Fruit fly (Drosophila melanogaster) whole organism, prepupa: ENCODE data around the gene gny.

Source experiments
- Blimp-1 ChIP-seq: fragments of 200-800 bp; sonication (Bioruptor generic); optimal IDR thresholded peaks from 3 replicates; lab custom pipeline; 2017; ENCODE audit warnings: missing biosample characterization, missing genetic modification characterization, mild to moderate bottlenecking, moderate library complexity, missing genetic modification reagents
- CG10631 ChIP-seq: fragments of 200-800 bp; sonication (Bioruptor generic); optimal IDR thresholded peaks from 2 replicates; lab custom pipeline; 2016; ENCODE audit warnings: missing biosample characterization, missing genetic modification characterization
- CG10669 ChIP-seq: fragments of 200-800 bp; sonication (Bioruptor generic); optimal IDR thresholded peaks from 3 replicates; lab custom pipeline; 2018; ENCODE audit warnings: missing biosample characterization, mild to moderate bottlenecking, missing genetic modification characterization, moderate library complexity
- CG11294 ChIP-seq: fragments of 200-800 bp; sonication (Bioruptor generic); IDR thresholded peaks from 2 replicates; pipeline ENCODE4 v1.3.6; 2022; ENCODE audit warnings: missing biosample characterization, missing genetic modification characterization
- CG11762 ChIP-seq: fragments of 200-800 bp; sonication (Bioruptor generic); optimal IDR thresholded peaks from 3 replicates; lab custom pipeline; 2016; ENCODE audit warnings: missing biosample characterization, missing genetic modification characterization; ENCODE audit not compliant: insufficient read depth
- CG11902 ChIP-seq: fragments of 200-800 bp; sonication (Bioruptor generic); optimal IDR thresholded peaks from 3 replicates; lab custom pipeline; 2016; ENCODE audit warnings: missing biosample characterization, missing genetic modification characterization
- CG15336 ChIP-seq: fragments of 200-800 bp; sonication (Bioruptor generic); IDR thresholded peaks from 2 replicates; pipeline ENCODE4 v1.3.6; 2022; ENCODE audit warnings: missing biosample characterization, missing genetic modification characterization
- CG1621 ChIP-seq: fragments of 200-800 bp; sonication (Bioruptor generic); optimal IDR thresholded peaks from 3 replicates; lab custom pipeline; 2018; ENCODE audit warnings: missing biosample characterization, mild to moderate bottlenecking, missing genetic modification characterization
- CG16779 ChIP-seq: fragments of 200-800 bp; sonication (Bioruptor generic); optimal IDR thresholded peaks from 3 replicates; lab custom pipeline; 2017; ENCODE audit warnings: missing biosample characterization, mild to moderate bottlenecking, missing genetic modification characterization
- CG31627 ChIP-seq: fragments of 200-800 bp; sonication (Bioruptor generic); optimal IDR thresholded peaks from 3 replicates; lab custom pipeline; 2016; ENCODE audit warnings: missing biosample characterization, missing genetic modification characterization
- CG32006 ChIP-seq: fragments of 200-800 bp; sonication (Bioruptor generic); optimal IDR thresholded peaks from 3 replicates; lab custom pipeline; 2017; ENCODE audit warnings: missing biosample characterization, mild to moderate bottlenecking, missing genetic modification characterization
- CG3919 ChIP-seq: fragments of 200-800 bp; sonication (Bioruptor generic); optimal IDR thresholded peaks from 3 replicates; lab custom pipeline; 2016; ENCODE audit warnings: missing biosample characterization, missing genetic modification characterization
- CG4318 ChIP-seq: fragments of 200-800 bp; sonication (Bioruptor generic); optimal IDR thresholded peaks from 3 replicates; lab custom pipeline; 2017; ENCODE audit warnings: missing biosample characterization, mild to moderate bottlenecking, missing genetic modification characterization
- CG6163 ChIP-seq: fragments of 200-800 bp; sonication (Bioruptor generic); IDR thresholded peaks from 3 replicates; pipeline ENCODE4 v1.3.6; 2022; ENCODE audit warnings: missing biosample characterization, missing genetic modification characterization
- CG6276 ChIP-seq: fragments of 200-800 bp; sonication (Bioruptor generic); optimal IDR thresholded peaks from 2 replicates; lab custom pipeline; 2017; ENCODE audit warnings: missing biosample characterization, mild to moderate bottlenecking, missing genetic modification characterization
- CG6792 ChIP-seq: fragments of 200-800 bp; sonication (Bioruptor generic); optimal IDR thresholded peaks from 3 replicates; lab custom pipeline; 2016; ENCODE audit warnings: missing biosample characterization, missing genetic modification characterization
- CG6808 ChIP-seq: fragments of 200-800 bp; sonication (Bioruptor generic); optimal IDR thresholded peaks from 3 replicates; lab custom pipeline; 2017; ENCODE audit warnings: missing biosample characterization, missing genetic modification characterization, mild to moderate bottlenecking, moderate library complexity, missing genetic modification reagents
- CG6854 ChIP-seq: fragments of 200-800 bp; sonication (Bioruptor generic); optimal IDR thresholded peaks from 2 replicates; lab custom pipeline; 2017; ENCODE audit warnings: missing biosample characterization, mild to moderate bottlenecking, missing genetic modification characterization
- CG8119 ChIP-seq: fragments of 200-800 bp; sonication (Bioruptor generic); IDR thresholded peaks from 3 replicates; pipeline ENCODE4 v1.3.6; 2022; ENCODE audit warnings: missing biosample characterization, missing genetic modification characterization
- CG8319 ChIP-seq: fragments of 200-800 bp; sonication (Bioruptor generic); optimal IDR thresholded peaks from 3 replicates; lab custom pipeline; 2016; ENCODE audit warnings: missing biosample characterization, missing genetic modification characterization
- CG8632 ChIP-seq: fragments of 200-800 bp; sonication (Bioruptor generic); optimal IDR thresholded peaks from 3 replicates; lab custom pipeline; 2016; ENCODE audit warnings: missing biosample characterization, missing genetic modification characterization
- CG9139 ChIP-seq: fragments of 200-800 bp; sonication (Bioruptor generic); optimal IDR thresholded peaks from 3 replicates; lab custom pipeline; 2017; ENCODE audit warnings: missing biosample characterization, mild to moderate bottlenecking, missing genetic modification characterization
- Eip93F ChIP-seq: fragments of 200-800 bp; sonication (Bioruptor generic); optimal IDR thresholded peaks from 2 replicates; lab custom pipeline; 2016; ENCODE audit warnings: missing biosample characterization, mild to moderate bottlenecking, missing genetic modification characterization
- Ets21C ChIP-seq: fragments of 200-800 bp; sonication (Bioruptor generic); optimal IDR thresholded peaks from 3 replicates; lab custom pipeline; 2016; ENCODE audit warnings: missing biosample characterization, missing genetic modification characterization
- Ets96B ChIP-seq: fragments of 200-800 bp; optimal IDR thresholded peaks from 2 replicates; lab custom pipeline; 2019; ENCODE audit warnings: missing biosample characterization, mild to moderate bottlenecking, missing genetic modification characterization, moderate library complexity
- Gug ChIP-seq: fragments of 200-800 bp; sonication (Bioruptor generic); IDR thresholded peaks from 2 replicates; pipeline ENCODE4 v1.3.6; 2022; ENCODE audit warnings: missing biosample characterization, missing genetic modification characterization
- Hr4 ChIP-seq: fragments of 200-800 bp; sonication (Bioruptor generic); optimal IDR thresholded peaks from 3 replicates; lab custom pipeline; 2016; ENCODE audit warnings: missing biosample characterization, missing genetic modification characterization
- OdsH ChIP-seq: fragments of 200-800 bp; sonication (Bioruptor generic); optimal IDR thresholded peaks from 3 replicates; lab custom pipeline; 2016; ENCODE audit warnings: missing biosample characterization, missing genetic modification characterization
- Smox ChIP-seq: fragments of 200-800 bp; sonication (Bioruptor generic); optimal IDR thresholded peaks from 3 replicates; lab custom pipeline; 2016; ENCODE audit warnings: missing biosample characterization, missing genetic modification characterization
- Sox102F ChIP-seq: fragments of 200-800 bp; sonication (Bioruptor generic); optimal IDR thresholded peaks from 2 replicates; lab custom pipeline; 2016; ENCODE audit warnings: missing biosample characterization, mild to moderate bottlenecking, missing genetic modification characterization
- Sox14 ChIP-seq: fragments of 200-800 bp; sonication (Bioruptor generic); optimal IDR thresholded peaks from 3 replicates; lab custom pipeline; 2016; ENCODE audit warnings: missing biosample characterization, missing genetic modification characterization
- Sox15 ChIP-seq: fragments of 200-800 bp; sonication (Bioruptor generic); optimal IDR thresholded peaks from 3 replicates; lab custom pipeline; 2016; ENCODE audit warnings: missing biosample characterization, missing genetic modification characterization
- acj6 ChIP-seq: fragments of 200-800 bp; sonication (Bioruptor generic); optimal IDR thresholded peaks from 3 replicates; lab custom pipeline; 2016; ENCODE audit warnings: missing biosample characterization, missing genetic modification characterization
- cyc ChIP-seq: fragments of 200-800 bp; sonication (Bioruptor generic); optimal IDR thresholded peaks from 3 replicates; lab custom pipeline; 2016; ENCODE audit warnings: missing biosample characterization, missing genetic modification characterization
- dac ChIP-seq: fragments of 200-800 bp; sonication (Bioruptor generic); optimal IDR thresholded peaks from 2 replicates; lab custom pipeline; 2017; ENCODE audit warnings: missing biosample characterization, mild to moderate bottlenecking, missing genetic modification characterization
- dsx ChIP-seq: fragments of 200-800 bp; optimal IDR thresholded peaks from 3 replicates; lab custom pipeline; 2019; ENCODE audit warnings: missing biosample characterization, mild to moderate bottlenecking, missing genetic modification characterization, moderate library complexity; ENCODE audit not compliant: poor library complexity, severe bottlenecking
- eg ChIP-seq: fragments of 200-800 bp; sonication (Bioruptor generic); IDR thresholded peaks from 3 replicates; pipeline ENCODE4 v1.3.6; 2022; ENCODE audit warnings: missing biosample characterization, missing genetic modification characterization
- esn ChIP-seq: fragments of 200-800 bp; sonication (Bioruptor generic); optimal IDR thresholded peaks from 2 replicates; lab custom pipeline; 2016; ENCODE audit warnings: missing biosample characterization, mild to moderate bottlenecking, missing genetic modification characterization, moderate library complexity
- fd59A ChIP-seq: fragments of 200-800 bp; sonication (Bioruptor generic); optimal IDR thresholded peaks from 2 replicates; lab custom pipeline; 2017; ENCODE audit warnings: missing biosample characterization, mild to moderate bottlenecking, missing genetic modification characterization, missing genetic modification reagents
- lz ChIP-seq: fragments of 200-800 bp; sonication (Bioruptor generic); optimal IDR thresholded peaks from 3 replicates; lab custom pipeline; 2016; ENCODE audit warnings: missing biosample characterization, missing genetic modification characterization
- net ChIP-seq: fragments of 200-800 bp; sonication (Bioruptor generic); optimal IDR thresholded peaks from 3 replicates; lab custom pipeline; 2016; ENCODE audit warnings: missing biosample characterization, missing genetic modification characterization
- pdm3 ChIP-seq: fragments of 200-800 bp; sonication (Bioruptor generic); optimal IDR thresholded peaks from 3 replicates; lab custom pipeline; 2016; ENCODE audit warnings: missing biosample characterization, missing genetic modification characterization
- salr ChIP-seq, 2 experiments: fragments of 200-800 bp; sonication (Bioruptor generic); optimal IDR thresholded peaks; 3 replicates each; lab custom pipeline; 2016 to 2018; ENCODE audit warnings: missing biosample characterization in 2 of 2, missing genetic modification characterization in 2 of 2, mild to moderate bottlenecking in 1 of 2
- ss ChIP-seq, 2 experiments: fragments of 200-800 bp; sonication (Bioruptor generic); optimal IDR thresholded peaks; 2 replicates in 1 of 2; 3 replicates in 1 of 2; lab custom pipeline; 2017 to 2018; ENCODE audit warnings: mild to moderate bottlenecking in 2 of 2, missing biosample characterization in 2 of 2, missing genetic modification characterization in 2 of 2, moderate library complexity in 1 of 2
- topi ChIP-seq: fragments of 200-800 bp; sonication (Bioruptor generic); optimal IDR thresholded peaks from 3 replicates; lab custom pipeline; 2016; ENCODE audit warnings: missing biosample characterization, missing genetic modification characterization
- vri ChIP-seq: fragments of 200-800 bp; sonication (Bioruptor generic); optimal IDR thresholded peaks from 3 replicates; lab custom pipeline; 2016; ENCODE audit warnings: missing biosample characterization, mild to moderate bottlenecking, missing genetic modification characterization

gny gene

dm6 chr2L:10351130-10351529 lies 28.8 kb upstream of the gny start:
- no peak for TF ChIP-seq Sox14 (GFP tag; lab: Kevin White, UChicago)
- TF ChIP-seq CG8119 (GFP tag; lab: Robert Waterston, UW), result no peak
- TF ChIP-seq Smox (GFP tag; lab: Kevin White, UChicago), result no peak
- TF ChIP-seq OdsH (GFP tag; lab: Kevin White, UChicago), result no peak
- TF ChIP-seq topi, result no peak
- TF ChIP-seq CG10669 (GFP tag; lab: Kevin White, UChicago), result no peak
- no peak for TF ChIP-seq CG6163 (GFP tag; lab: Robert Waterston, UW)
- TF ChIP-seq Gug (GFP tag; lab: Robert Waterston, UW), result no peak
- TF ChIP-seq Hr4 (GFP tag; lab: Kevin White, UChicago), result no peak
- no peak for TF ChIP-seq CG6854 (GFP tag; lab: Kevin White, UChicago)
- TF ChIP-seq CG11762 (GFP tag; lab: Kevin White, UChicago), result no peak
- no peak for TF ChIP-seq Sox15
- TF ChIP-seq fd59A (GFP tag; lab: Kevin White, UChicago), result no peak
- no peak for TF ChIP-seq CG32006 (GFP tag; lab: Kevin White, UChicago)
- no peak for TF ChIP-seq CG15336 (GFP tag; lab: Robert Waterston, UW)
- no peak for TF ChIP-seq Blimp-1 (GFP tag; lab: Kevin White, UChicago)
- no peak for TF ChIP-seq CG11902 (GFP tag; lab: Kevin White, UChicago)
- no peak for TF ChIP-seq acj6

dm6 chr2L:10353871-10354270 lies 26.0 kb upstream of the gny start, which contains the start of gene CG34367:
Gene CG34367 (minus strand): TSS chr2L:10353905.
- TF ChIP-seq CG4318 (GFP tag; lab: Kevin White, UChicago) (no peak), CG11294 (GFP tag; lab: Robert Waterston, UW) (no peak), lz (GFP tag; lab: Kevin White, UChicago) (no peak), net (GFP tag; lab: Kevin White, UChicago) (no peak), Sox102F (no peak), CG8319 (no peak), Sox14 (GFP tag; lab: Kevin White, UChicago) (no peak), CG8632 (no peak), CG11762 (GFP tag; lab: Kevin White, UChicago) (no peak), CG16779 (tag; lab: Kevin White, UChicago) (no peak)

dm6 chr2L:10356508-10356907 lies 23.4 kb upstream of the gny start, which contains the start of the genes CtsL4 and ClpP:
Gene CtsL4 (minus strand): TSS chr2L:10356597.
Gene ClpP (plus strand): TSS chr2L:10356795.
- TF ChIP-seq Smox (GFP tag; lab: Kevin White, UChicago) (no peak), eg (GFP tag; lab: Robert Waterston, UW) (no peak), Sox15 (no peak), CG31627 (peak; percentile 50), CG3919 (no peak), Eip93F (no peak), CG6276 (no peak), net (GFP tag; lab: Kevin White, UChicago) (no peak), dac (GFP tag; lab: Kevin White, UChicago) (peak; percentile 10), lz (GFP tag; lab: Kevin White, UChicago) (peak; percentile 45), ss (GFP tag; optimal IDR thresholded peaks at IDR 0.05; lab: Kevin White, UChicago) (no peak), fd59A (GFP tag; lab: Kevin White, UChicago) (no peak), vri (GFP tag; lab: Kevin White, UChicago) (no peak), CG6808 (GFP tag; lab: Kevin White, UChicago) (no peak), Sox102F (no peak), CG8319 (no peak), CG15336 (GFP tag; lab: Robert Waterston, UW) (no peak), CG10631 (GFP tag; lab: Kevin White, UChicago) (no peak), Ets21C (GFP tag; lab: Kevin White, UChicago) (no peak), Sox14 (GFP tag; lab: Kevin White, UChicago) (peak; percentile 88), CG1621 (tag; lab: Kevin White, UChicago) (peak; percentile 61), CG6792 (GFP tag; lab: Kevin White, UChicago) (no peak), esn (GFP tag; lab: Kevin White, UChicago) (peak; percentile 55), salr (GFP tag; optimal IDR thresholded peaks at IDR 0.05; lab: Kevin White, UChicago) (no peak), OdsH (GFP tag; lab: Kevin White, UChicago) (peak; percentile 59), CG9139 (GFP tag; lab: Kevin White, UChicago) (no peak), Ets96B (tag; lab: Kevin White, UChicago) (peak; percentile 32), CG8119 (GFP tag; lab: Robert Waterston, UW) (no peak), CG8632 (peak; percentile 37), CG11762 (GFP tag; lab: Kevin White, UChicago) (no peak), cyc (GFP tag; lab: Kevin White, UChicago) (peak; percentile 29), Hr4 (GFP tag; lab: Kevin White, UChicago) (no peak), pdm3 (GFP tag; lab: Kevin White, UChicago) (no peak), dsx (GFP tag; lab: Kevin White, UChicago) (no peak)
